Worm (Caenorhabditis elegans): ENCODE results near the gene C31A11.13.

The C31A11.13 gene

ce11 chrV:16309523-16309922, 7.2 kb upstream of the C31A11.13 start, which contains the start of gene oac-7:
Gene oac-7, plus strand, starts transcription at chrV:16309805.
- TF ChIP-seq W03F9.2 (tag; optimal IDR thresholded peaks at IDR 0.05) = no peak
- TF ChIP-seq him-1 (tag; optimal IDR thresholded peaks at IDR 0.05) = no peak
- TF ChIP-seq dao-5 (tag; optimal IDR thresholded peaks at IDR 0.05) = no peak

- TF ChIP-seq dao-5 (tag; optimal IDR thresholded peaks at IDR 0.05) (no peak), him-1 (tag; optimal IDR thresholded peaks at IDR 0.05) (no peak), W03F9.2 (tag; optimal IDR thresholded peaks at IDR 0.05) (no peak)
Measured at ce11 chrV:16308343-16308742, 6.0 kb upstream of the C31A11.13 start.

ce11 chrV:16307253-16307652, 4.9 kb upstream of the C31A11.13 start, which contains the start of gene srxa-7:
Gene srxa-7, plus strand, starts transcription at chrV:16307553.
- TF ChIP-seq W03F9.2 (tag; optimal IDR thresholded peaks at IDR 0.05) (no peak), him-1 (tag; optimal IDR thresholded peaks at IDR 0.05) (no peak), dao-5 (tag; optimal IDR thresholded peaks at IDR 0.05) (no peak)

ce11 chrV:16300276-16300675, 2.1 kb downstream of the C31A11.13 start, which contains the start of gene srbc-82:
Gene srbc-82, plus strand, starts transcription at chrV:16300576.
- TF ChIP-seq W03F9.2 (tag; optimal IDR thresholded peaks at IDR 0.05) = no peak

ce11 chrV:16299834-16300233, 2.5 kb downstream of the C31A11.13 start:
- TF ChIP-seq dao-5 (tag; optimal IDR thresholded peaks at IDR 0.05) = no peak
- TF ChIP-seq W03F9.2 (tag; optimal IDR thresholded peaks at IDR 0.05) = no peak
- no peak for TF ChIP-seq him-1 (tag; optimal IDR thresholded peaks at IDR 0.05)

ce11 chrV:16298669-16299068, 3.7 kb downstream of the C31A11.13 start, which contains the start of gene srbc-84:
Gene srbc-84, plus strand, starts transcription at chrV:16298969.
- TF ChIP-seq W03F9.2 (tag; optimal IDR thresholded peaks at IDR 0.05) = no peak
- TF ChIP-seq dao-5 (tag; optimal IDR thresholded peaks at IDR 0.05) = no peak
- no peak for TF ChIP-seq him-1 (tag; optimal IDR thresholded peaks at IDR 0.05)

- TF ChIP-seq dao-5 (tag; optimal IDR thresholded peaks at IDR 0.05) (no peak), him-1 (tag; optimal IDR thresholded peaks at IDR 0.05) (no peak), W03F9.2 (tag; optimal IDR thresholded peaks at IDR 0.05) (no peak)
Measured at ce11 chrV:16297070-16297469, 5.3 kb downstream of the C31A11.13 start, which contains the start of gene srbc-83. Gene srbc-83, plus strand, starts transcription at chrV:16297370.

- TF ChIP-seq him-1 (tag; optimal IDR thresholded peaks at IDR 0.05) = no peak
- no peak for TF ChIP-seq W03F9.2 (tag; optimal IDR thresholded peaks at IDR 0.05)
- no peak for TF ChIP-seq dao-5 (tag; optimal IDR thresholded peaks at IDR 0.05)
Measured at ce11 chrV:16292409-16292808, 9.9 kb downstream of the C31A11.13 start, which contains the start of gene oac-5. Gene oac-5, plus strand, starts transcription at chrV:16292709.

ce11 chrV:16287619-16288018, 14.7 kb downstream of the C31A11.13 start, which contains the start of gene F28G4.3:
Gene F28G4.3, minus strand, starts transcription at chrV:16287719.
- no peak for TF ChIP-seq dao-5 (tag; optimal IDR thresholded peaks at IDR 0.05)
- TF ChIP-seq W03F9.2 (tag; optimal IDR thresholded peaks at IDR 0.05) = no peak
- TF ChIP-seq him-1 (tag; optimal IDR thresholded peaks at IDR 0.05) = no peak

ce11 chrV:16285794-16286193, 16.6 kb downstream of the C31A11.13 start, which contains the start of gene F28G4.4:
Gene F28G4.4, minus strand, starts transcription at chrV:16285894.
- TF ChIP-seq him-1 (tag; optimal IDR thresholded peaks at IDR 0.05) (no peak), dao-5 (tag; optimal IDR thresholded peaks at IDR 0.05) (no peak), W03F9.2 (tag; optimal IDR thresholded peaks at IDR 0.05) (no peak)

- TF ChIP-seq dao-5 (tag; optimal IDR thresholded peaks at IDR 0.05) = no peak
- TF ChIP-seq him-1 (tag; optimal IDR thresholded peaks at IDR 0.05) = no peak
- no peak for TF ChIP-seq W03F9.2 (tag; optimal IDR thresholded peaks at IDR 0.05)
Measured at ce11 chrV:16282147-16282546, 20.2 kb downstream of the C31A11.13 start, which contains the start of gene F28G4.2. Gene F28G4.2, minus strand, starts transcription at chrV:16282321.

ce11 chrV:16277918-16278317, 24.4 kb downstream of the C31A11.13 start, which contains the start of gene cyp-37B1:
Gene cyp-37B1, plus strand, starts transcription at chrV:16278116.
- TF ChIP-seq dao-5 (tag; optimal IDR thresholded peaks at IDR 0.05) (no peak), him-1 (tag; optimal IDR thresholded peaks at IDR 0.05) (no peak), W03F9.2 (tag; optimal IDR thresholded peaks at IDR 0.05) (no peak)

ce11 chrV:16275347-16275746, 27.0 kb downstream of the C31A11.13 start, which contains the start of gene pacl-1:
Gene pacl-1, minus strand, starts transcription at chrV:16275447.
- TF ChIP-seq him-1 (tag; optimal IDR thresholded peaks at IDR 0.05) = no peak
- no peak for TF ChIP-seq W03F9.2 (tag; optimal IDR thresholded peaks at IDR 0.05)
- no peak for TF ChIP-seq dao-5 (tag; optimal IDR thresholded peaks at IDR 0.05)

ce11 chrV:16271121-16271520, 31.2 kb downstream of the C31A11.13 start, which contains the start of gene T13F3.6:
Gene T13F3.6, minus strand, starts transcription at chrV:16271221.
- TF ChIP-seq W03F9.2 (tag; optimal IDR thresholded peaks at IDR 0.05) (no peak), him-1 (tag; optimal IDR thresholded peaks at IDR 0.05) (no peak), dao-5 (tag; optimal IDR thresholded peaks at IDR 0.05) (no peak)

- no peak for TF ChIP-seq dao-5 (tag; optimal IDR thresholded peaks at IDR 0.05)
- TF ChIP-seq him-1 (tag; optimal IDR thresholded peaks at IDR 0.05) = no peak
- no peak for TF ChIP-seq W03F9.2 (tag; optimal IDR thresholded peaks at IDR 0.05)
Measured at ce11 chrV:16269556-16269955, 32.8 kb downstream of the C31A11.13 start, which contains the start of the genes fbxa-2 and T13F3.8. Gene fbxa-2, minus strand, starts transcription at chrV:16269656. Gene T13F3.8, plus strand, starts transcription at chrV:16269800.

Data from whole organism, L4/young adult.